Worm (Caenorhabditis elegans) whole organism, L2 larva: ENCODE data around the gene H19J13.2.

Source experiments
- C34F6.9 ChIP-seq: fragments of 150-350 bp; optimal IDR thresholded peaks from 2 replicates; lab custom pipeline; 2014; ENCODE audit warnings: missing biosample characterization, missing genetic modification characterization
- F13H6.1 ChIP-seq: sonication (generic microtip); optimal IDR thresholded peaks from 2 replicates; lab custom pipeline; 2016; ENCODE audit warnings: missing genetic modification characterization, missing compliant biosample characterization
- ZK546.5 ChIP-seq: sonication (generic microtip); optimal IDR thresholded peaks from 2 replicates; lab custom pipeline; 2017; ENCODE audit warnings: missing biosample characterization, missing genetic modification characterization
- alr-1 ChIP-seq: fragments of 150-350 bp; optimal IDR thresholded peaks from 2 replicates; lab custom pipeline; 2014; ENCODE audit warnings: missing biosample characterization, missing genetic modification characterization
- aly-2 ChIP-seq: fragments of 150-350 bp; optimal IDR thresholded peaks from 2 replicates; lab custom pipeline; 2014; ENCODE audit warnings: missing biosample characterization, missing genetic modification characterization
- ama-1 ChIP-seq: fragments of 150-350 bp; optimal IDR thresholded peaks from 2 replicates; lab custom pipeline; 2018; ENCODE audit warnings: inconsistent platforms
- blmp-1 ChIP-seq: sonication (generic microtip); optimal IDR thresholded peaks from 2 replicates; lab custom pipeline; 2017; ENCODE audit warnings: missing genetic modification characterization, mild to moderate bottlenecking, missing compliant biosample characterization, antibody characterized with exemption, moderate library complexity; ENCODE audit not compliant: insufficient read depth
- ceh-16 ChIP-seq: fragments of 150-350 bp; optimal IDR thresholded peaks from 2 replicates; lab custom pipeline; 2014; ENCODE audit warnings: missing biosample characterization, missing genetic modification characterization
- ceh-82 ChIP-seq: fragments of 150-350 bp; optimal IDR thresholded peaks from 2 replicates; lab custom pipeline; 2014; ENCODE audit warnings: missing biosample characterization, missing genetic modification characterization
- crh-2 ChIP-seq: sonication (generic microtip); optimal IDR thresholded peaks from 2 replicates; lab custom pipeline; 2017; ENCODE audit warnings: missing biosample characterization, missing genetic modification characterization
- dmd-4 ChIP-seq: sonication (generic microtip); optimal IDR thresholded peaks from 2 replicates; lab custom pipeline; 2017; ENCODE audit warnings: missing biosample characterization, missing genetic modification characterization
- egl-27 ChIP-seq: sonication (generic microtip); optimal IDR thresholded peaks from 3 replicates; lab custom pipeline; 2017; ENCODE audit warnings: missing biosample characterization, missing genetic modification reagents, missing genetic modification characterization
- elt-3 ChIP-seq: sonication (generic microtip); optimal IDR thresholded peaks from 2 replicates; lab custom pipeline; 2017; ENCODE audit warnings: missing biosample characterization, missing genetic modification characterization
- fos-1 ChIP-seq: fragments of 150-350 bp; optimal IDR thresholded peaks from 2 replicates; lab custom pipeline; 2014; ENCODE audit warnings: missing biosample characterization, missing genetic modification characterization
- gmeb-1 ChIP-seq: fragments of 150-350 bp; optimal IDR thresholded peaks from 2 replicates; lab custom pipeline; 2014; ENCODE audit warnings: missing biosample characterization, missing genetic modification characterization
- lin-11 ChIP-seq: fragments of 150-350 bp; sonication (generic microtip); optimal IDR thresholded peaks from 2 replicates; lab custom pipeline; 2014; ENCODE audit warnings: missing biosample characterization, missing genetic modification characterization, inconsistent platforms, mixed read lengths
- lin-13 ChIP-seq: fragments of 150-350 bp; optimal IDR thresholded peaks from 2 replicates; lab custom pipeline; 2014; ENCODE audit warnings: missing biosample characterization, missing genetic modification reagents, missing genetic modification characterization
- lsy-2 ChIP-seq, 2 experiments: fragments of 150-350 bp in 1 of 2; sonication (generic microtip) in 1 of 2; optimal IDR thresholded peaks; 2 replicates each; lab custom pipeline; 2014 to 2017; ENCODE audit warnings: missing biosample characterization in 2 of 2, missing genetic modification characterization in 2 of 2
- mab-5 ChIP-seq: fragments of 150-350 bp; optimal IDR thresholded peaks from 2 replicates; lab custom pipeline; 2014; ENCODE audit warnings: missing biosample characterization, missing genetic modification characterization
- nhr-10 ChIP-seq: sonication (generic microtip); optimal IDR thresholded peaks from 2 replicates; lab custom pipeline; 2017; ENCODE audit warnings: missing biosample characterization, missing genetic modification characterization
- nhr-11 ChIP-seq: fragments of 150-350 bp; optimal IDR thresholded peaks from 2 replicates; lab custom pipeline; 2014; ENCODE audit warnings: missing biosample characterization, missing genetic modification characterization
- nhr-12 ChIP-seq: fragments of 150-350 bp; optimal IDR thresholded peaks from 2 replicates; lab custom pipeline; 2014; ENCODE audit warnings: missing biosample characterization, missing genetic modification characterization
- nhr-129 ChIP-seq: fragments of 150-350 bp; optimal IDR thresholded peaks from 2 replicates; lab custom pipeline; 2014; ENCODE audit warnings: missing biosample characterization, missing genetic modification characterization
- nhr-21 ChIP-seq: fragments of 150-350 bp; optimal IDR thresholded peaks from 2 replicates; lab custom pipeline; 2014; ENCODE audit warnings: missing biosample characterization, missing genetic modification characterization
- nhr-23 ChIP-seq: fragments of 150-350 bp; optimal IDR thresholded peaks from 2 replicates; lab custom pipeline; 2014; ENCODE audit warnings: missing biosample characterization, missing genetic modification reagents, missing genetic modification characterization
- nhr-237 ChIP-seq: fragments of 150-350 bp; optimal IDR thresholded peaks from 2 replicates; lab custom pipeline; 2014; ENCODE audit warnings: missing biosample characterization, missing genetic modification characterization
- nhr-6 ChIP-seq: fragments of 150-350 bp; optimal IDR thresholded peaks from 2 replicates; lab custom pipeline; 2014; ENCODE audit warnings: missing biosample characterization, missing genetic modification characterization
- peb-1 ChIP-seq: fragments of 150-350 bp; optimal IDR thresholded peaks from 2 replicates; lab custom pipeline; 2014; ENCODE audit warnings: missing biosample characterization, missing genetic modification characterization
- sem-4 ChIP-seq: fragments of 150-350 bp; optimal IDR thresholded peaks from 2 replicates; lab custom pipeline; 2014; ENCODE audit warnings: missing biosample characterization, missing genetic modification reagents, missing genetic modification characterization
- skn-1 ChIP-seq: sonication (generic microtip); optimal IDR thresholded peaks from 2 replicates; lab custom pipeline; 2017; ENCODE audit warnings: missing biosample characterization, missing genetic modification characterization
- sma-9 ChIP-seq, 2 experiments: fragments of 150-350 bp in 1 of 2; sonication (generic microtip) in 1 of 2; optimal IDR thresholded peaks; 2 replicates each; lab custom pipeline; 2014 to 2016; ENCODE audit warnings: missing genetic modification characterization in 2 of 2, mild to moderate bottlenecking in 1 of 2, missing biosample characterization in 1 of 2, missing compliant biosample characterization in 1 of 2, missing genetic modification reagents in 1 of 2, moderate library complexity in 1 of 2
- snpc-4 ChIP-seq: fragments of 150-350 bp; optimal IDR thresholded peaks from 2 replicates; lab custom pipeline; 2014; ENCODE audit warnings: missing biosample characterization, missing genetic modification characterization
- unc-39 ChIP-seq: fragments of 150-350 bp; optimal IDR thresholded peaks from 2 replicates; lab custom pipeline; 2014; ENCODE audit warnings: missing biosample characterization, missing genetic modification characterization
- unc-62 ChIP-seq: fragments of 150-350 bp; optimal IDR thresholded peaks from 2 replicates; lab custom pipeline; 2014; ENCODE audit warnings: missing biosample characterization, missing genetic modification reagents, missing genetic modification characterization
- zag-1 ChIP-seq: fragments of 150-350 bp; optimal IDR thresholded peaks from 2 replicates; lab custom pipeline; 2014; ENCODE audit warnings: missing biosample characterization, missing genetic modification characterization
- ztf-11 ChIP-seq: sonication (generic microtip); optimal IDR thresholded peaks from 2 replicates; lab custom pipeline; 2017; ENCODE audit warnings: missing biosample characterization, missing genetic modification characterization
- ztf-4 ChIP-seq: fragments of 150-350 bp; optimal IDR thresholded peaks from 2 replicates; lab custom pipeline; 2014; ENCODE audit warnings: missing biosample characterization, missing genetic modification characterization

H19J13.2 gene

ce11 chrX:12270841-12271240 lies 2.9 kb downstream of the H19J13.2 start, which contains the start of gene otpl-8:
otpl-8 (minus strand) TSS chrX:12270941.
- TF ChIP-seq nhr-12 (tag; lab: Kevin White, UChicago), result no peak
- TF ChIP-seq ztf-11 (tag; lab: Kevin White, UChicago), result no peak
- no peak for TF ChIP-seq nhr-237 (tag; lab: Kevin White, UChicago)
- no peak for TF ChIP-seq gmeb-1 (tag; lab: Kevin White, UChicago)
- TF ChIP-seq unc-39 (tag; lab: Kevin White, UChicago), result no peak
- no peak for TF ChIP-seq nhr-6 (tag; lab: Kevin White, UChicago)
- TF ChIP-seq blmp-1 (tag; lab: Kevin White, UChicago), result no peak
- TF ChIP-seq ztf-4, result no peak
- TF ChIP-seq elt-3, result no peak
- TF ChIP-seq aly-2 (tag; lab: Kevin White, UChicago), result no peak
- no peak for TF ChIP-seq nhr-10 (tag; lab: Kevin White, UChicago)
- TF ChIP-seq peb-1 (tag; lab: Kevin White, UChicago), result no peak
- no peak for TF ChIP-seq ZK546.5
- no peak for TF ChIP-seq unc-62 (GFP tag; lab: Kevin White, UChicago)
- no peak for TF ChIP-seq dmd-4 (tag; lab: Kevin White, UChicago)

- no peak for TF ChIP-seq nhr-11 (tag; lab: Kevin White, UChicago)
- TF ChIP-seq F13H6.1 (tag; lab: Kevin White, UChicago), result no peak
- no peak for TF ChIP-seq zag-1
- no peak for TF ChIP-seq nhr-21
- no peak for TF ChIP-seq unc-39 (tag; lab: Kevin White, UChicago)
- TF ChIP-seq mab-5 (tag; lab: Kevin White, UChicago), result no peak
- TF ChIP-seq crh-2 (tag; lab: Kevin White, UChicago), result no peak
- TF ChIP-seq lin-11 (tag; lab: Kevin White, UChicago), result no peak
- TF ChIP-seq ceh-16 (tag; lab: Kevin White, UChicago), result no peak
- TF ChIP-seq ztf-4, result no peak
- no peak for TF ChIP-seq lin-13 (GFP tag; lab: Kevin White, UChicago)
- no peak for TF ChIP-seq nhr-23 (tag; lab: Kevin White, UChicago)
- TF ChIP-seq ama-1 (lab: Kevin White, UChicago), result no peak
- no peak for TF ChIP-seq alr-1 (tag; lab: Kevin White, UChicago)
- no peak for TF ChIP-seq nhr-12 (tag; lab: Kevin White, UChicago)
- no peak for TF ChIP-seq nhr-237 (tag; lab: Kevin White, UChicago)
- TF ChIP-seq sma-9 (GFP tag; optimal IDR thresholded peaks at IDR 0.05; lab: Kevin White, UChicago), result no peak
- TF ChIP-seq sma-9 (tag; optimal IDR thresholded peaks at IDR 0.05; lab: Kevin White, UChicago), result no peak
- TF ChIP-seq dmd-4 (tag; lab: Kevin White, UChicago), result no peak
- TF ChIP-seq ceh-82 (tag; lab: Kevin White, UChicago), result no peak
- TF ChIP-seq C34F6.9 (tag; lab: Kevin White, UChicago), result no peak
These were observed 13.3 kb downstream of the H19J13.2 start, which contains the start of gene E01G6.1 for ce11 chrX:12260381-12260931. E01G6.1 (plus strand) TSS chrX:12260881.

DNA sequence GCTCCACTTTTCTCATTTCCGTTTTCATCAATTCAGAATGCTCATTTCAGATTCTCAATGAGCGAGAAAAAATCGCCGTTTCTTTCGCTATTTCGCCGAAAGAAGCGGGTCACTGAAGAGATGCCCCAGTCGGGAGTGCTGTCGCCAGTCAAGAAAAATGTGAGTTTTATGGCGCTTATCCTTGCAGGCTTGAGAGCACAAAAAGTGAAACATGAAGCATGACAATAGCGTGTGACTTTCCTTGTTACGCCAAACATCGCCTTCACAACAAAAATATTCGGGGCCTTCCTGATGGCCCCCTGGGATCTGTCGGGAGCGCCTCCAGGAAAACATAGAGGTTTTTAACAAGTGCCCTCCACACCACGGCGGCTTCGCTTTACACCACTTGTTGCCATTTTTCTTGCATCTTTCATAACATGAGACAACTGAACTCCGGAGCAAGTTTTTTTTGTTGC lies 17.1 kb downstream of the H19J13.2 start, which contains the start of gene E01G6.2:
E01G6.2 (plus strand) TSS at position 51 of the 455 bp plus-strand sequence.
- TF ChIP-seq lsy-2 (tag; optimal IDR thresholded peaks at IDR 0.05; lab: Kevin White, UChicago) (no peak), nhr-6 (tag; lab: Kevin White, UChicago) (no peak), lin-13 (GFP tag; lab: Kevin White, UChicago) (no peak), zag-1 (no peak), egl-27 (tag; lab: Kevin White, UChicago) (no peak), nhr-237 (tag; lab: Kevin White, UChicago) (no peak), ztf-11 (tag; lab: Kevin White, UChicago) (no peak), C34F6.9 (tag; lab: Kevin White, UChicago) (no peak), nhr-12 (tag; lab: Kevin White, UChicago) (no peak), sma-9 (GFP tag; optimal IDR thresholded peaks at IDR 0.05; lab: Kevin White, UChicago) (no peak), sma-9 (tag; optimal IDR thresholded peaks at IDR 0.05; lab: Kevin White, UChicago) (no peak), aly-2 (tag; lab: Kevin White, UChicago) (no peak)

DNA sequence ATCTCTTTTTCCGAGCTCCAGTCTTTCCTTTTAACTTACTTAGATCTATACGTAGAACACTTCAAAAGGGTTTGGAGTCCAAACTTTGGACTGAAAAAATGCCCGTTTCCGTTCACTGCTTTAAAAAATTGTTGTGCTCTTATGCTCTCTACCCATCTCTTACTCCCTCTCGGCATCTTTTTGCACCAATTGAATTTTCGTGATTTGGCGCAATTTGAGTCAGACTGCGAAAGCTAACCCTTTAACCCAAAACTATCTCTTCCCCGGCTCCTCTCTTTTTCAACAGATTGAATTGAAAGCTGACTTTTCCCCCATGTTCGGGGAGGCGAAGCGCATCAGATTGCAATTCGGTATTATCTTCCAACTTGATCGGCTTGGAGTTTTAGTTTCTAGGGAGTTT lies 21.6 kb downstream of the H19J13.2 start:
- TF ChIP-seq nhr-21 (no peak), fos-1 (no peak), nhr-129 (no peak), snpc-4 (tag; lab: Kevin White, UChicago) (no peak), nhr-10 (tag; lab: Kevin White, UChicago) (no peak), C34F6.9 (tag; lab: Kevin White, UChicago) (no peak), sem-4 (tag; lab: Kevin White, UChicago) (no peak), skn-1 (tag; lab: Kevin White, UChicago) (no peak), nhr-6 (tag; lab: Kevin White, UChicago) (no peak), mab-5 (tag; lab: Kevin White, UChicago) (no peak), unc-39 (tag; lab: Kevin White, UChicago) (no peak)
